Fruit fly (Drosophila melanogaster): ENCODE results near the gene CG3165.

Gene CG3165

DNA sequence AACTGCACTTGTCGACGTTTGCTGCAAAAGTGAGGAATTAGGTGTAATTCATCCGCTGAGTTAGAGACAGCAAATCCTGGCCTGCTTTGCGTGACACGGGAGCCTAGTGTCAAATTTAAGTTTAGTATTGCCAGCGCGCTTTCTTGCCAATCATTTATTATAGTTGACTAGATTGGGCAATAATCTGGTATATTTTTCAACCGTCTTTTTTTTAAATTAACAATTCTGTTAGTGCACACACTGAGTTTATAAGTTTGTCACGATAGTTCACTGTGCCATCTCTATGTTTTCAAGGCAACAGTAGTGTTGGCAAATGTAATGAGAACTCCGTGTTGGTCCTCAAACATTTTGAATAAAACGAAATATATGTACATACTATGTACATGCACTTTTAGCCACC, at the start of gene CG3165, which contains the start of gene CG9641:
Gene CG3165 (plus strand): TSS at position 294 of the 400 bp plus-strand sequence.
Gene CG9641 (minus strand): TSS at position 34 of the 400 bp plus-strand sequence.
- TF ChIP-seq CTCF (optimal IDR thresholded peaks at IDR 0.05) (no peak), CG8478 (optimal IDR thresholded peaks at IDR 0.05) (no peak)

DNA sequence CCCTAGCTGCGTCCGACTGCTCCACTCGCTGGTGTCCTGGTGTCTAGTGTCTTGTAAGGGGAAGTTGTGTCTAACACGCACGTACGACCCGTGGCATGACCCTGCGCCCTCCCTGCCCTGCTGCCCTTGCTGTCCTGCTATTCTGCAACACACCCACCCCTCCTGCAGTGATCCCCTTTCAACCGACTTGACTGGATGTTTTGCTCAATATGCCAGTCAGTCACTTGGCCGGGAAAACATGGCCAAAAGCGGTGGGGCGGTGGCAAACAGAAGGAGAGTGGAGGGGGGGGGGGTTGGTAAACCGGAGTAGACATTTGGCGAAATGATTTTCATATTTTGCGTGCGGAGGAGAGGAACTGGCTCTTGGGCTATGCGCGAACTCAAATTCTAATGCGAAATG, 46.3 kb upstream of the CG3165 start:
- TF ChIP-seq CG8478 (optimal IDR thresholded peaks at IDR 0.05) (no peak), CTCF (optimal IDR thresholded peaks at IDR 0.05) (no peak)

DNA sequence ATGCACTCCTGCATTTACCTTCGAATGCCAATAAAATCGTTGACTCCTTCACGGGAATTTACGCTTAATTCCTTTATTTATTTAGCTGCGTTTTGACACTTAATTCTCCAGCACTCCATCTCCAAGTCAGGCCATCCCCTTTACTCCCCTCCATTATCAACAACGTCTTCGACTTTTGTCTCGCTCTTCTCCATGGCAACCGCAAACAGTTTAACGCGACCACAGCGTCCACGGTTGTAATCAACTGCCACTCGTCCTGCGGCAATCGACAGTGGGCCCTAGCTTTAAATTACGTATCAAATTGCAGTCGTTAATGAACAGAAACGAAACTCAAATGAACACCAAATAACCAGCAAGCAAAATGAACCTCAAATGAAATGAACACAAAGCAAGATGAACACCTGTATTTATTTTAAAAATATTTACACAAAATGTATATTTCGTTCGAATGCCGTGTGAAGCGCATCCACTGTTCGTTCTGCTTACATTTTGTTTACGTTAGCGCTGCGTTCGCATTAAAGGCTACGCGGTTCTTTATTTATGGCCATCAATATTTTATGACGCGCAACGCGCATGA, 45.3 kb upstream of the CG3165 start:
- no peak for TF ChIP-seq CG8478 (optimal IDR thresholded peaks at IDR 0.05)
- TF ChIP-seq CTCF (optimal IDR thresholded peaks at IDR 0.05), result no peak

DNA sequence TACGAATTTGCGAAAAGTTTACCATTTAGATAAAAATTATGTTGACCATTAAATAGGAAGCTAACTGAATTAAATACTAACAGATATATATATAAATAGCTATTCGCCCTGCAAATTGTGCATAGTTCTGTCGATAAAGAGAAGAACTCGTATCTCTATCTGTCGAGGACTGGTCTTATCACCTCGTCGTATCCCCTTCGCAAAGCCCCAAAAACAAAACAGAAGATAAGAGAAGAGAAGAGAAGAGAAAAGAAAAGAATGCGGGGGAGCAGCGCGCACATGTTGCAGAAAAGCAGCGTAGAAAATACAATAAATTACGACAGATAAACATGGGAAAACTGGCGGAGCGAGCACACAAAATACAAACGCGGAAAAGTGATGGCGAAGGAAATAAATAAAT, 41.2 kb upstream of the CG3165 start:
- TF ChIP-seq CTCF (optimal IDR thresholded peaks at IDR 0.05), result no peak
- TF ChIP-seq CG8478 (optimal IDR thresholded peaks at IDR 0.05), result no peak

DNA sequence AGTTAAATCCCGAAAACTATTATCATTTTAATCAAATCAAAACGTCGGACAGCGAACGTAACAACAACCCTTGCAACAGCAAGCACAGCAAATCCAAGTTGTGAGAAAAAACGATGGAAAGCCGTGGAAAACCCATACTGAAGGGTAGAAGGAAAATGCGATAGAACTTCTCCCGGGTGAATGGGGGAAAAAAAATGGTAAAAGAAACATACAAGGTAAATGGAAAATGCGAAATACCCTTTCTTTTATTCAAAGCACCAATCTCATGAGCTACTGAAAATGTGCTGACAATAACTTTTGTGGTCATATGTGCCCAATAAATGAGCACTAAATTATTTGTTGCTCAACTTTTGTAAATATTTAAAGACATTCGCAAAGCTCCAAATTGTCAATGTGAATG, 37.2 kb upstream of the CG3165 start:
- no peak for TF ChIP-seq CTCF (optimal IDR thresholded peaks at IDR 0.05)
- no peak for TF ChIP-seq CG8478 (optimal IDR thresholded peaks at IDR 0.05)

- TF ChIP-seq CTCF (optimal IDR thresholded peaks at IDR 0.05), result no peak
- no peak for TF ChIP-seq CG8478 (optimal IDR thresholded peaks at IDR 0.05)
Observed at dm6 chr2L:2941353-2941752, 35.6 kb upstream of the CG3165 start.

dm6 chr2L:2942639-2943038, 34.3 kb upstream of the CG3165 start:
- no peak for TF ChIP-seq CG8478 (optimal IDR thresholded peaks at IDR 0.05)
- no peak for TF ChIP-seq CTCF (optimal IDR thresholded peaks at IDR 0.05)

- no peak for TF ChIP-seq CG8478 (optimal IDR thresholded peaks at IDR 0.05)
- no peak for TF ChIP-seq CTCF (optimal IDR thresholded peaks at IDR 0.05)
Observed at dm6 chr2L:2944509-2944908, 32.4 kb upstream of the CG3165 start.

dm6 chr2L:2945438-2946220, 31.3 kb upstream of the CG3165 start:
- TF ChIP-seq CTCF (optimal IDR thresholded peaks at IDR 0.05), result peak; percentile 24 to 44
- TF ChIP-seq CG8478 (optimal IDR thresholded peaks at IDR 0.05), result no peak

dm6 chr2L:2954472-2954871, 22.4 kb upstream of the CG3165 start, which contains the start of gene Rbp9:
TSS of gene Rbp9 (plus strand) at chr2L:2954762.
- TF ChIP-seq CG8478 (optimal IDR thresholded peaks at IDR 0.05) (no peak), CTCF (optimal IDR thresholded peaks at IDR 0.05) (no peak)

- TF ChIP-seq CG8478 (optimal IDR thresholded peaks at IDR 0.05), result no peak
- TF ChIP-seq CTCF (optimal IDR thresholded peaks at IDR 0.05), result no peak
Observed at dm6 chr2L:2955659-2956058, 21.3 kb upstream of the CG3165 start.

dm6 chr2L:2956358-2956757, 20.6 kb upstream of the CG3165 start:
- TF ChIP-seq CTCF (optimal IDR thresholded peaks at IDR 0.05) (no peak), CG8478 (optimal IDR thresholded peaks at IDR 0.05) (no peak)

dm6 chr2L:2956992-2957391, 19.9 kb upstream of the CG3165 start:
- TF ChIP-seq CG8478 (optimal IDR thresholded peaks at IDR 0.05) (no peak), CTCF (optimal IDR thresholded peaks at IDR 0.05) (peak; percentile 30 to 51)

dm6 chr2L:2957547-2958174, 19.3 kb upstream of the CG3165 start:
- no peak for TF ChIP-seq CG8478 (optimal IDR thresholded peaks at IDR 0.05)
- TF ChIP-seq CTCF (optimal IDR thresholded peaks at IDR 0.05), result no peak

dm6 chr2L:2958858-2959257, 18.1 kb upstream of the CG3165 start:
- TF ChIP-seq CG8478 (optimal IDR thresholded peaks at IDR 0.05), result no peak
- TF ChIP-seq CTCF (optimal IDR thresholded peaks at IDR 0.05), result no peak

DNA sequence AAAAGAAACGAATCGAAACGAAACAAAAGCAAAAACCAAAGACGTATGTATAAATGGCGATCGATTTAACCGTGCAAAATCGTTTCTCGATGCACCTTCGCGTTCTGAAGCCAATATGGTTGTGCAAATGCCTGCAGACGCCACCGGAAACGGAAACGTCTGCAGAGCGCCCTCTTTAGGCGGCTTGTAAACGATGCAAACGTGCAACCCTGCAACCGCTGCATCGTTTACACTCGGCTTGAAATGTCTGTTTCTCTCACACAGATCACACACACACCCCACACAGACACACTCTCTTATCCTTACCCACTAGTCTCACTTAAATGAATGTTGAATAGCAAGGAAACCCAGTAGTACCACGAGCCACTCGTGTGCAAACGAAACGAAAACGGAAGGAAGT, 10.0 kb upstream of the CG3165 start:
- peak; percentile 82 to 89 for TF ChIP-seq CTCF (optimal IDR thresholded peaks at IDR 0.05)
- no peak for TF ChIP-seq CG8478 (optimal IDR thresholded peaks at IDR 0.05)

Data from S2 (cell line).